Worm (Caenorhabditis elegans): ENCODE results near the gene Y53C12B.7.

DNA sequence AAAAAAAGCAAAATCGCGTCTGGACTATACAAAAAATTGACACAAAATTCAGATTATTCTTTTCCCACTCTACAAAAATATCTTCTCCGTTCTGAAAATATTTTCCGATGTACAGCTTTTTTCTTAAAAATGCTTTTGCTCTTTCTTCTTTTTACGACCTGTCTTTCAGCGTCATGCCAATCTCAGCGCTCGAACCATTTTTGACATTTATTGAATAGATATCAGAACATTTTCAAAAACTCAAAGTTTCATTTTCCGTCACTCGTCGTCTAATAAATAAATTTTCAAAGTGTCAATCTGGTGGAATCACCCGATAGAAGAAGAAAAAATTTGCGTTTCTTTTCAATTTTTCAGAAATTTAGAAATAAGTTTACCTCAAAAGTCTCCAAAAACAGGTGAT lies 11.6 kb downstream of the Y53C12B.7 start:
- TF ChIP-seq ceh-36 (tag; optimal IDR thresholded peaks at IDR 0.05) (no peak), hmg-4 (GFP tag; optimal IDR thresholded peaks at IDR 0.05) (no peak), aly-1 (tag; optimal IDR thresholded peaks at IDR 0.05) (no peak), tra-4 (tag; optimal IDR thresholded peaks at IDR 0.05) (no peak)
